Fruit fly (Drosophila melanogaster) whole organism, adult: ENCODE measurements around the gene CG44574.

Experiments
- Mnt ChIP-seq: fragments of 200-800 bp; sonication (Bioruptor generic); optimal IDR thresholded peaks from 2 replicates; lab custom pipeline; 2016; ENCODE audit warnings: missing biosample characterization, mild to moderate bottlenecking, missing genetic modification characterization
- kay ChIP-seq: fragments of 200-800 bp; sonication (Bioruptor generic); peaks from one replicate; lab custom pipeline; 2016; ENCODE audit warnings: missing biosample characterization, missing genetic modification characterization, borderline replicate concordance

DNA sequence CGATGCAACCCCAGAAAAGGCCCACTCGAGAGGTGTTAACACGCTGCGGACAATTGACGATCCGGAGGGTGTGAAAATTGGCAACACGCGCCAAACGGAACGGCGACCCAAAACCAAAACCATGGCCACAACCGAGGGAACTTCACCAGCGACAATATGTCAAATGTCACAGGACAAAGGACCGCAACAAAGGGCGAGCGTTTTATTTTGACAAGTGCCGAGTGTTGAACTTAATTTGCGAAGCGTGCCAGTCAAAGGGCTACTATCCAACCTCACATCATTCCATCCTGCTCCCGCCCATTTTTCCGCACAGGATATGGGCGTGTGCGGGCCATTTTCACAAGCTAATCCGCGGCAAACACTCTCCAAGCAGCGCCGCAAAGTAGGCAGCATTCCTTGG is 43.8 kb downstream of the CG44574 start:
- no peak for TF ChIP-seq Mnt (GFP tag; lab: Kevin White, UChicago)
- TF ChIP-seq kay (GFP tag; lab: Kevin White, UChicago): no peak
